Fruit fly (Drosophila melanogaster) whole organism, prepupa: ENCODE results near the gene Bub1.

ENCODE experiments used
- Blimp-1 ChIP-seq: fragments of 200-800 bp; sonication (Bioruptor generic); optimal IDR thresholded peaks from 3 replicates; lab custom pipeline; 2017; ENCODE audit warnings: missing biosample characterization, missing genetic modification characterization, mild to moderate bottlenecking, moderate library complexity, missing genetic modification reagents
- CG11294 ChIP-seq: fragments of 200-800 bp; sonication (Bioruptor generic); IDR thresholded peaks from 2 replicates; pipeline ENCODE4 v1.3.6; 2022; ENCODE audit warnings: missing biosample characterization, missing genetic modification characterization
- CG11902 ChIP-seq: fragments of 200-800 bp; sonication (Bioruptor generic); optimal IDR thresholded peaks from 3 replicates; lab custom pipeline; 2016; ENCODE audit warnings: missing biosample characterization, missing genetic modification characterization
- CG15336 ChIP-seq: fragments of 200-800 bp; sonication (Bioruptor generic); IDR thresholded peaks from 2 replicates; pipeline ENCODE4 v1.3.6; 2022; ENCODE audit warnings: missing biosample characterization, missing genetic modification characterization
- CG1621 ChIP-seq: fragments of 200-800 bp; sonication (Bioruptor generic); optimal IDR thresholded peaks from 3 replicates; lab custom pipeline; 2018; ENCODE audit warnings: missing biosample characterization, mild to moderate bottlenecking, missing genetic modification characterization
- CG3032 ChIP-seq: fragments of 200-800 bp; optimal IDR thresholded peaks from 2 replicates; lab custom pipeline; 2019; ENCODE audit warnings: missing biosample characterization, mild to moderate bottlenecking, missing genetic modification characterization, moderate library complexity
- CG31627 ChIP-seq: fragments of 200-800 bp; sonication (Bioruptor generic); optimal IDR thresholded peaks from 3 replicates; lab custom pipeline; 2016; ENCODE audit warnings: missing biosample characterization, missing genetic modification characterization
- CG34406 ChIP-seq: fragments of 200-800 bp; sonication (Bioruptor generic); optimal IDR thresholded peaks from 3 replicates; lab custom pipeline; 2016; ENCODE audit warnings: missing biosample characterization, missing genetic modification characterization
- CG3919 ChIP-seq: fragments of 200-800 bp; sonication (Bioruptor generic); optimal IDR thresholded peaks from 3 replicates; lab custom pipeline; 2016; ENCODE audit warnings: missing biosample characterization, missing genetic modification characterization
- CG4318 ChIP-seq: fragments of 200-800 bp; sonication (Bioruptor generic); optimal IDR thresholded peaks from 3 replicates; lab custom pipeline; 2017; ENCODE audit warnings: missing biosample characterization, mild to moderate bottlenecking, missing genetic modification characterization
- CG6163 ChIP-seq: fragments of 200-800 bp; sonication (Bioruptor generic); IDR thresholded peaks from 3 replicates; pipeline ENCODE4 v1.3.6; 2022; ENCODE audit warnings: missing biosample characterization, missing genetic modification characterization
- CG6276 ChIP-seq: fragments of 200-800 bp; sonication (Bioruptor generic); optimal IDR thresholded peaks from 2 replicates; lab custom pipeline; 2017; ENCODE audit warnings: missing biosample characterization, mild to moderate bottlenecking, missing genetic modification characterization
- CG6792 ChIP-seq: fragments of 200-800 bp; sonication (Bioruptor generic); optimal IDR thresholded peaks from 3 replicates; lab custom pipeline; 2016; ENCODE audit warnings: missing biosample characterization, missing genetic modification characterization
- CG6854 ChIP-seq: fragments of 200-800 bp; sonication (Bioruptor generic); optimal IDR thresholded peaks from 2 replicates; lab custom pipeline; 2017; ENCODE audit warnings: missing biosample characterization, mild to moderate bottlenecking, missing genetic modification characterization
- CG8119 ChIP-seq: fragments of 200-800 bp; sonication (Bioruptor generic); IDR thresholded peaks from 3 replicates; pipeline ENCODE4 v1.3.6; 2022; ENCODE audit warnings: missing biosample characterization, missing genetic modification characterization
- CG8319 ChIP-seq: fragments of 200-800 bp; sonication (Bioruptor generic); optimal IDR thresholded peaks from 3 replicates; lab custom pipeline; 2016; ENCODE audit warnings: missing biosample characterization, missing genetic modification characterization
- CG9139 ChIP-seq: fragments of 200-800 bp; sonication (Bioruptor generic); optimal IDR thresholded peaks from 3 replicates; lab custom pipeline; 2017; ENCODE audit warnings: missing biosample characterization, mild to moderate bottlenecking, missing genetic modification characterization
- Eip75B ChIP-seq: fragments of 200-800 bp; sonication (Bioruptor generic); optimal IDR thresholded peaks from 3 replicates; lab custom pipeline; 2016; ENCODE audit warnings: missing biosample characterization, missing genetic modification characterization
- Eip78C ChIP-seq: fragments of 200-800 bp; sonication (Bioruptor generic); peaks from one replicate; lab custom pipeline; 2016; ENCODE audit warnings: missing biosample characterization, missing genetic modification characterization
- Eip93F ChIP-seq: fragments of 200-800 bp; sonication (Bioruptor generic); optimal IDR thresholded peaks from 2 replicates; lab custom pipeline; 2016; ENCODE audit warnings: missing biosample characterization, mild to moderate bottlenecking, missing genetic modification characterization
- Ets21C ChIP-seq: fragments of 200-800 bp; sonication (Bioruptor generic); optimal IDR thresholded peaks from 3 replicates; lab custom pipeline; 2016; ENCODE audit warnings: missing biosample characterization, missing genetic modification characterization
- Ets96B ChIP-seq: fragments of 200-800 bp; optimal IDR thresholded peaks from 2 replicates; lab custom pipeline; 2019; ENCODE audit warnings: missing biosample characterization, mild to moderate bottlenecking, missing genetic modification characterization, moderate library complexity
- Gug ChIP-seq: fragments of 200-800 bp; sonication (Bioruptor generic); IDR thresholded peaks from 2 replicates; pipeline ENCODE4 v1.3.6; 2022; ENCODE audit warnings: missing biosample characterization, missing genetic modification characterization
- Hr38 ChIP-seq: sonication (Bioruptor generic); optimal IDR thresholded peaks from 2 replicates; lab custom pipeline; 2016; ENCODE audit warnings: missing biosample characterization, missing genetic modification characterization
- Hr39 ChIP-seq: fragments of 200-800 bp; sonication (Bioruptor generic); optimal IDR thresholded peaks from 2 replicates; lab custom pipeline; 2016; ENCODE audit warnings: missing biosample characterization, missing genetic modification characterization
- OdsH ChIP-seq: fragments of 200-800 bp; sonication (Bioruptor generic); optimal IDR thresholded peaks from 3 replicates; lab custom pipeline; 2016; ENCODE audit warnings: missing biosample characterization, missing genetic modification characterization
- Sox102F ChIP-seq: fragments of 200-800 bp; sonication (Bioruptor generic); optimal IDR thresholded peaks from 2 replicates; lab custom pipeline; 2016; ENCODE audit warnings: missing biosample characterization, mild to moderate bottlenecking, missing genetic modification characterization
- Sox14 ChIP-seq: fragments of 200-800 bp; sonication (Bioruptor generic); optimal IDR thresholded peaks from 3 replicates; lab custom pipeline; 2016; ENCODE audit warnings: missing biosample characterization, missing genetic modification characterization
- Sox15 ChIP-seq: fragments of 200-800 bp; sonication (Bioruptor generic); optimal IDR thresholded peaks from 3 replicates; lab custom pipeline; 2016; ENCODE audit warnings: missing biosample characterization, missing genetic modification characterization
- achi ChIP-seq: fragments of 200-800 bp; sonication (Bioruptor generic); optimal IDR thresholded peaks from 3 replicates; lab custom pipeline; 2016; ENCODE audit warnings: missing biosample characterization, missing genetic modification characterization
- acj6 ChIP-seq: fragments of 200-800 bp; sonication (Bioruptor generic); optimal IDR thresholded peaks from 3 replicates; lab custom pipeline; 2016; ENCODE audit warnings: missing biosample characterization, missing genetic modification characterization
- cyc ChIP-seq: fragments of 200-800 bp; sonication (Bioruptor generic); optimal IDR thresholded peaks from 3 replicates; lab custom pipeline; 2016; ENCODE audit warnings: missing biosample characterization, missing genetic modification characterization
- dac ChIP-seq: fragments of 200-800 bp; sonication (Bioruptor generic); optimal IDR thresholded peaks from 2 replicates; lab custom pipeline; 2017; ENCODE audit warnings: missing biosample characterization, mild to moderate bottlenecking, missing genetic modification characterization
- dsx ChIP-seq: fragments of 200-800 bp; optimal IDR thresholded peaks from 3 replicates; lab custom pipeline; 2019; ENCODE audit warnings: missing biosample characterization, mild to moderate bottlenecking, missing genetic modification characterization, moderate library complexity; ENCODE audit not compliant: poor library complexity, severe bottlenecking
- eg ChIP-seq: fragments of 200-800 bp; sonication (Bioruptor generic); IDR thresholded peaks from 3 replicates; pipeline ENCODE4 v1.3.6; 2022; ENCODE audit warnings: missing biosample characterization, missing genetic modification characterization
- esn ChIP-seq: fragments of 200-800 bp; sonication (Bioruptor generic); optimal IDR thresholded peaks from 2 replicates; lab custom pipeline; 2016; ENCODE audit warnings: missing biosample characterization, mild to moderate bottlenecking, missing genetic modification characterization, moderate library complexity
- fd59A ChIP-seq: fragments of 200-800 bp; sonication (Bioruptor generic); optimal IDR thresholded peaks from 2 replicates; lab custom pipeline; 2017; ENCODE audit warnings: missing biosample characterization, mild to moderate bottlenecking, missing genetic modification characterization, missing genetic modification reagents
- fd85E ChIP-seq: fragments of 200-800 bp; sonication (Bioruptor generic); optimal IDR thresholded peaks from 3 replicates; lab custom pipeline; 2016; ENCODE audit warnings: missing biosample characterization, missing genetic modification characterization
- fkh ChIP-seq: fragments of 200-800 bp; sonication (Bioruptor generic); optimal IDR thresholded peaks from 3 replicates; lab custom pipeline; 2017; ENCODE audit warnings: missing biosample characterization, mild to moderate bottlenecking, missing genetic modification characterization, moderate library complexity
- net ChIP-seq: fragments of 200-800 bp; sonication (Bioruptor generic); optimal IDR thresholded peaks from 3 replicates; lab custom pipeline; 2016; ENCODE audit warnings: missing biosample characterization, missing genetic modification characterization
- pdm3 ChIP-seq: fragments of 200-800 bp; sonication (Bioruptor generic); optimal IDR thresholded peaks from 3 replicates; lab custom pipeline; 2016; ENCODE audit warnings: missing biosample characterization, missing genetic modification characterization
- salr ChIP-seq, 2 experiments: fragments of 200-800 bp; sonication (Bioruptor generic); optimal IDR thresholded peaks; 3 replicates each; lab custom pipeline; 2016 to 2018; ENCODE audit warnings: missing biosample characterization in 2 of 2, missing genetic modification characterization in 2 of 2, mild to moderate bottlenecking in 1 of 2
- spab ChIP-seq: fragments of 200-800 bp; sonication (Bioruptor generic); optimal IDR thresholded peaks from 2 replicates; lab custom pipeline; 2017; ENCODE audit warnings: missing biosample characterization, mild to moderate bottlenecking, missing genetic modification characterization, missing genetic modification reagents
- ss ChIP-seq, 2 experiments: fragments of 200-800 bp; sonication (Bioruptor generic); optimal IDR thresholded peaks; 2 replicates in 1 of 2; 3 replicates in 1 of 2; lab custom pipeline; 2017 to 2018; ENCODE audit warnings: mild to moderate bottlenecking in 2 of 2, missing biosample characterization in 2 of 2, missing genetic modification characterization in 2 of 2, moderate library complexity in 1 of 2
- svp ChIP-seq: fragments of 200-800 bp; sonication (Bioruptor generic); peaks from one replicate; lab custom pipeline; 2016; ENCODE audit warnings: missing biosample characterization, missing genetic modification characterization
- topi ChIP-seq: fragments of 200-800 bp; sonication (Bioruptor generic); optimal IDR thresholded peaks from 3 replicates; lab custom pipeline; 2016; ENCODE audit warnings: missing biosample characterization, missing genetic modification characterization
- vri ChIP-seq: fragments of 200-800 bp; sonication (Bioruptor generic); optimal IDR thresholded peaks from 3 replicates; lab custom pipeline; 2016; ENCODE audit warnings: missing biosample characterization, mild to moderate bottlenecking, missing genetic modification characterization

The Bub1 gene

DNA sequence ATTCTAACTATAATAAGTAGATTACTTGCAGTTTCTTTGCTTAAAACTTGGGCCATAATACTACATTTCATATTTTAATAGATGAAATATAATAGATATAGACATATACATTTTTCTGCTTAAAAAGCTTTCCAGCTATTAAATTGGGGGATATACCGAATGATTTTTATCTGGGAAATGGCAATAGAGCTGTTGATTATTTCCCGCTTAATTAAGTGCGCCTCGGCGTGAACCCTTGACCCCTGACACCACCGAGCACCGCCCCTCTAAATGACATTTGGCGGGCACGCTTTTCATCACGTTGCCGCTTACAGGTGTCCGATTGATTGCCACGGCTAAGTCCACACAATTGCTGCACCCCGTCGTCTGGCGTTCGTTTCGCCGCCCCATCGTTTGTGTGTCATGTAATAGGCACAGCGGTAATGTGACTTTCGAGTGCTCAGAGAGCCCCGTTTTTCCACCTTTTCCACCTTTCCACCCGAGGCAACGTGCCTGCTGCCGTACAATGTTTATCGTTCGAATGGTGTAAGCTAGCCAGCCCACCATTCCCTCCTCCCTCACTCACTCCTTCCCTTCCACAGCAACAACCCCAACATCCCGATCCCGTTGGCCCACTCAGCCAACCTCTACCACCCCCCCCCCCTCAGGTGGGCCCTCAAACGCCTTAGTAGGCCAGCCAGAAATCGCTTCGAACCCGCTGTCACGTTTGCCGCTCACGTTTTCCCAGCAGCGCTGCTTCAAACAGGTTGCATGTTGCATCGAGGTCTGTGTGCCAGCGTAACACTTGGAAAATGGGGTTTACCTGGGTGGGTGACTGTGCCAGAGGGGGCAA is 22.3 kb downstream of the Bub1 start:
- TF ChIP-seq Eip75B (GFP tag; lab: Kevin White, UChicago) (peak; percentile 43), cyc (GFP tag; lab: Kevin White, UChicago) (no peak), Eip93F (GFP tag; lab: Kevin White, UChicago) (no peak), fkh (GFP tag; lab: Kevin White, UChicago) (no peak), Sox14 (GFP tag; lab: Kevin White, UChicago) (peak; percentile 6), CG31627 (GFP tag; lab: Kevin White, UChicago) (no peak), CG9139 (GFP tag; lab: Kevin White, UChicago) (no peak), acj6 (GFP tag; lab: Kevin White, UChicago) (no peak), Blimp-1 (GFP tag; lab: Kevin White, UChicago) (peak; percentile 16), fd85E (no peak), esn (GFP tag; lab: Kevin White, UChicago) (no peak), Sox15 (GFP tag; lab: Kevin White, UChicago) (no peak), CG3919 (no peak), Hr38 (no peak), Sox102F (GFP tag; lab: Kevin White, UChicago) (no peak), CG34406 (GFP tag; lab: Kevin White, UChicago) (no peak), CG6854 (peak; percentile 12), dsx (GFP tag; lab: Kevin White, UChicago) (peak; percentile 13), ss (GFP tag; optimal IDR thresholded peaks at IDR 0.05; lab: Kevin White, UChicago) (peak; percentile 32), CG15336 (GFP tag; lab: Robert Waterston, UW) (no peak), CG6792 (no peak), CG6276 (GFP tag; lab: Kevin White, UChicago) (peak; percentile 1), Eip78C (GFP tag; lab: Kevin White, UChicago) (peak; percentile 22), svp (peak; percentile 66), CG8319 (GFP tag; lab: Kevin White, UChicago) (no peak), CG6163 (GFP tag; lab: Robert Waterston, UW) (peak; percentile 13; the same call in 1 of the 3 replicates), Ets21C (no peak), eg (0 out of 3 replicates have a peak, but pooled peaks have one; percentile 16), spab (GFP tag; lab: Kevin White, UChicago) (no peak)

DNA sequence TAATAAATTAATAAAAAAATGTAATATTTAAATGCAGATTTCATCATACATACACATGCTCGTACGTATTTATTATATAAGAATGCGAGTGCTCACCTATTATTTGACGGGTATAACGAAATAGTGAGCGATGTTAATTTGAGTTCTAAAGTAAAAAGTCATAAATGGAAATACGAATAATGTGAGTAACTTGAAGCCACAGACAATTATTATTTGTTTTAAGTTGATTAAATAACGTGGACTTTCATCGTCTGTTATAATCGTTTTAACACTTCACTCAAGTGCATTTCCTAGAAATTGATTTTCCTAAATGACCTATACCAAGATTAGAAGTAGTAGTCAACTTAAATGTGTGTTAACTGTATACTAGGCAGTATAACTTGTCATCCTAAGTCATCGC is 23.6 kb downstream of the Bub1 start:
- peak; percentile 18 for TF ChIP-seq CG4318 (GFP tag; lab: Kevin White, UChicago)
- no peak for TF ChIP-seq net (GFP tag; lab: Kevin White, UChicago)
- TF ChIP-seq Blimp-1 (GFP tag; lab: Kevin White, UChicago), result no peak
- TF ChIP-seq svp, result peak; percentile 68
- no peak for TF ChIP-seq CG8319 (GFP tag; lab: Kevin White, UChicago)
- TF ChIP-seq fd85E, result no peak
- TF ChIP-seq Ets96B (tag; lab: Kevin White, UChicago), result peak; percentile 25
- no peak for TF ChIP-seq CG6854
- TF ChIP-seq cyc (GFP tag; lab: Kevin White, UChicago), result no peak
- no peak for TF ChIP-seq CG11902 (GFP tag; lab: Kevin White, UChicago)
- TF ChIP-seq salr (GFP tag; optimal IDR thresholded peaks at IDR 0.05; lab: Kevin White, UChicago), result no peak
- TF ChIP-seq Sox102F (GFP tag; lab: Kevin White, UChicago), result no peak
- TF ChIP-seq fkh (GFP tag; lab: Kevin White, UChicago), result no peak
- peak; percentile 49 for TF ChIP-seq OdsH (GFP tag; lab: Kevin White, UChicago)
- no peak for TF ChIP-seq CG1621 (tag; lab: Kevin White, UChicago)
- TF ChIP-seq Sox15 (GFP tag; lab: Kevin White, UChicago), result no peak
- TF ChIP-seq CG11294 (GFP tag; lab: Robert Waterston, UW), result peak; percentile 17; the same call in 1 of the 2 replicates
- no peak for TF ChIP-seq CG9139 (GFP tag; lab: Kevin White, UChicago)
- TF ChIP-seq Eip78C (GFP tag; lab: Kevin White, UChicago), result peak; percentile 63
- TF ChIP-seq CG15336 (GFP tag; lab: Robert Waterston, UW), result no peak; the same call in 1 of the 2 replicates
- peak; percentile 16; the same call in 2 of the 3 replicates for TF ChIP-seq eg
- peak; percentile 45 for TF ChIP-seq Sox14 (GFP tag; lab: Kevin White, UChicago)
- TF ChIP-seq Hr39, result peak; percentile 31
- TF ChIP-seq dac (GFP tag; lab: Kevin White, UChicago), result no peak
- TF ChIP-seq CG8119, result no peak
- no peak for TF ChIP-seq fd59A (GFP tag; lab: Kevin White, UChicago)
- peak; percentile 5 for TF ChIP-seq CG3032 (tag; lab: Kevin White, UChicago)
- peak; percentile 2 for TF ChIP-seq esn (GFP tag; lab: Kevin White, UChicago)
- TF ChIP-seq vri (GFP tag; lab: Kevin White, UChicago), result no peak
- TF ChIP-seq pdm3, result peak; percentile 30
- TF ChIP-seq topi (GFP tag; lab: Kevin White, UChicago), result peak; percentile 24
- peak; percentile 12 for TF ChIP-seq acj6 (GFP tag; lab: Kevin White, UChicago)
- TF ChIP-seq achi, result no peak
- TF ChIP-seq Gug (GFP tag; lab: Robert Waterston, UW), result no peak; the same call in 1 of the 2 replicates
